Worm (Caenorhabditis elegans) whole organism, L4 larva: ENCODE measurements around the gene C35D10.1.

Experiments used
- ceh-62 ChIP-seq: sonication (generic microtip); optimal IDR thresholded peaks from 2 replicates; lab custom pipeline; 2017; ENCODE audit warnings: missing biosample characterization, missing genetic modification characterization
- lin-39 ChIP-seq: fragments of 150-350 bp; optimal IDR thresholded peaks from 2 replicates; lab custom pipeline; 2014; ENCODE audit warnings: missing biosample characterization, missing genetic modification reagents, missing genetic modification characterization
- skn-1 ChIP-seq: fragments of 150-350 bp; optimal IDR thresholded peaks from 2 replicates; lab custom pipeline; 2014; ENCODE audit warnings: missing biosample characterization, missing genetic modification characterization

- TF ChIP-seq lin-39 (tag; lab: Kevin White, UChicago) = no peak
- no peak for TF ChIP-seq skn-1
- no peak for TF ChIP-seq ceh-62 (tag; lab: Kevin White, UChicago)
Observed at ce11 chrIII:4890997-4891396, 11.5 kb downstream of the C35D10.1 start, which contains the start of gene F26F4.5.
